Worm (Caenorhabditis elegans) whole organism, early embryonic: Measurements from ENCODE around the gene str-221.

ENCODE experiments used
- B0310.2 ChIP-seq: sonication (generic microtip); optimal IDR thresholded peaks from 2 replicates; lab custom pipeline; 2016; ENCODE audit warnings: mild to moderate bottlenecking, missing genetic modification characterization, missing compliant biosample characterization
- F13C5.2 ChIP-seq: sonication (generic microtip); optimal IDR thresholded peaks from 2 replicates; lab custom pipeline; 2017; ENCODE audit warnings: mild to moderate bottlenecking, missing genetic modification characterization, inconsistent platforms, missing compliant biosample characterization
- aly-1 ChIP-seq: sonication (generic microtip); optimal IDR thresholded peaks from 2 replicates; lab custom pipeline; 2016; ENCODE audit warnings: missing genetic modification characterization, missing compliant biosample characterization
- ama-1 ChIP-seq: fragments of 150-350 bp; optimal IDR thresholded peaks from 2 replicates; lab custom pipeline; 2014
- ceh-13 ChIP-seq: fragments of 200-800 bp; sonication (Bioruptor generic); optimal IDR thresholded peaks from 2 replicates; lab custom pipeline; 2018; ENCODE audit warnings: mild to moderate bottlenecking, missing genetic modification characterization, missing compliant biosample characterization
- ceh-36 ChIP-seq: sonication (generic microtip); optimal IDR thresholded peaks from 2 replicates; lab custom pipeline; 2016; ENCODE audit warnings: missing genetic modification characterization, inconsistent platforms, missing compliant biosample characterization
- ets-7 ChIP-seq: sonication (generic microtip); optimal IDR thresholded peaks from 2 replicates; lab custom pipeline; 2016; ENCODE audit warnings: missing genotype, missing genetic modification characterization, missing compliant biosample characterization
- flt-1 ChIP-seq: fragments of 200-800 bp; sonication (Bioruptor generic); IDR thresholded peaks from 2 replicates; pipeline ENCODE4 v1.3.6; 2022; ENCODE audit warnings: missing genetic modification characterization, missing compliant biosample characterization
- hmbx-1 ChIP-seq: sonication (generic microtip); optimal IDR thresholded peaks from 2 replicates; lab custom pipeline; 2016; ENCODE audit warnings: mild to moderate bottlenecking, missing genetic modification characterization, missing compliant biosample characterization
- hmg-4 ChIP-seq: fragments of 200-800 bp; sonication (Bioruptor generic); optimal IDR thresholded peaks from 2 replicates; lab custom pipeline; 2018; ENCODE audit warnings: mild to moderate bottlenecking, missing genetic modification characterization, missing compliant biosample characterization
- hnd-1 ChIP-seq: sonication (generic microtip); optimal IDR thresholded peaks from 2 replicates; lab custom pipeline; 2016; ENCODE audit warnings: missing genetic modification characterization, missing compliant biosample characterization
- pes-1 ChIP-seq: fragments of 200-800 bp; sonication (Bioruptor generic); IDR thresholded peaks from 2 replicates; pipeline ENCODE4 v1.3.6; 2022; ENCODE audit warnings: missing genetic modification reagents, missing genetic modification characterization, missing compliant biosample characterization
- scrt-1 ChIP-seq: fragments of 200-800 bp; sonication (Bioruptor generic); IDR thresholded peaks from 2 replicates; pipeline ENCODE4 v1.3.6; 2022; ENCODE audit warnings: missing genetic modification characterization, missing compliant biosample characterization
- sea-1 ChIP-seq: fragments of 200-800 bp; sonication (Bioruptor generic); conservative IDR thresholded peaks from 2 replicates; pipeline ENCODE4 v1.3.6; 2022; ENCODE audit warnings: missing genetic modification characterization, missing compliant biosample characterization
- tbx-11 ChIP-seq: fragments of 200-800 bp; sonication (Bioruptor generic); IDR thresholded peaks from 2 replicates; pipeline ENCODE4 v1.3.6; 2022; ENCODE audit warnings: missing genetic modification characterization, missing compliant biosample characterization
- tbx-37 ChIP-seq: fragments of 200-800 bp; sonication (Bioruptor generic); conservative IDR thresholded peaks from 2 replicates; pipeline ENCODE4 v1.3.6; 2022; ENCODE audit warnings: missing genetic modification reagents, missing genetic modification characterization, missing compliant biosample characterization
- tra-4 ChIP-seq: sonication (generic microtip); optimal IDR thresholded peaks from 2 replicates; lab custom pipeline; 2017; ENCODE audit warnings: missing genetic modification characterization, missing compliant biosample characterization

str-221 gene

ce11 chrV:1611570-1611969 is 28.5 kb upstream of the str-221 start:
- TF ChIP-seq flt-1 (no peak), sea-1 (GFP tag; lab: Robert Waterston, UW) (no peak), tbx-37 (GFP tag; lab: Robert Waterston, UW) (no peak), scrt-1 (no peak), tbx-11 (no peak), B0310.2 (tag; lab: Kevin White, UChicago) (no peak), ama-1 (lab: Kevin White, UChicago) (no peak), hmbx-1 (tag; lab: Kevin White, UChicago) (no peak), hnd-1 (tag; lab: Kevin White, UChicago) (no peak), hmg-4 (GFP tag; lab: Kevin White, UChicago) (no peak), F13C5.2 (tag; lab: Kevin White, UChicago) (no peak), pes-1 (GFP tag; lab: Robert Waterston, UW) (no peak), ets-7 (tag; lab: Kevin White, UChicago) (no peak)

DNA sequence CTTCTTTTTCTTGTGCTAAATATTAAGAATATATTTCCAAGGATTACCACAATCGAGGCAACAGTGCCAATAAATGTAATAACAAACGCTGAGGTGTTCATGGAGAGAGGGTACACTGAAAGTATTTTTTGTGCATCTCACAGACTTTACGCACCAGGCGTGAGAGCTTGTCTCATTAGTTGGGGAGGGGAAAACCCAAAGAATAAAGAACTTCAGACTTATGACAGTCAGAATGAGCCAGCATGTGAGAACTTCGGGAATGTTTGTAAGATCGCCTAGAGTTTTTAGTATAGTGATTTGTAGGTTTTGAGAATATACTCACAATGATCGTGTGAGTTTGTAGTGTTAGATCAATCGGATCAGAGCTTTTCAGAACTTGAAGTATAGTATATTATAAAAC is 25.4 kb upstream of the str-221 start, which contains the start of gene srbc-41:
TSS of gene srbc-41 (minus strand) at position 101 of the 400 bp plus-strand sequence.
- TF ChIP-seq tbx-37 (GFP tag; lab: Robert Waterston, UW) (no peak), hmg-4 (GFP tag; lab: Kevin White, UChicago) (no peak), ets-7 (tag; lab: Kevin White, UChicago) (no peak)

DNA sequence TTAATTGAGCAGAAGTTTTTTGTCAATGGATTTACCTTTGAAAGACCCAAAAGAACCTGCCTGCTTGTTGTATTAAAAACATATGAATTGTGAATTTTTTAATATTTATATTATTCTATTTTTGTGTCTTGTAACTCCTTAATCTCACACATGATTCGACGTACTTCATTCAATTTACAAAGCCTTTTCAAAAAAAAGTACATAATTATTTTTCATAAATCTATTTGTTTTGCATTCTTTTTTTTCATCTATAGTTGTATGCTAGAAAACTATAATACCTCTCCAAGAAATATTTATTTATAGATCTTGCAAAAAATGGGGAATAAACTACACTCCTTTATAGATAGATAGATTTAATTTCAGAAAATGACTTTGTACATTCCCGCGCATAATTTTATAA is 21.3 kb upstream of the str-221 start, which contains the start of gene nhr-179:
TSS of gene nhr-179 (minus strand) at position 101 of the 400 bp plus-strand sequence.
- TF ChIP-seq ceh-13 (GFP tag; lab: Kevin White, UChicago) (no peak), hmg-4 (GFP tag; lab: Kevin White, UChicago) (no peak), tra-4 (no peak), aly-1 (tag; lab: Kevin White, UChicago) (no peak), flt-1 (no peak), ama-1 (lab: Kevin White, UChicago) (no peak), hmbx-1 (tag; lab: Kevin White, UChicago) (no peak), ets-7 (tag; lab: Kevin White, UChicago) (no peak)

DNA sequence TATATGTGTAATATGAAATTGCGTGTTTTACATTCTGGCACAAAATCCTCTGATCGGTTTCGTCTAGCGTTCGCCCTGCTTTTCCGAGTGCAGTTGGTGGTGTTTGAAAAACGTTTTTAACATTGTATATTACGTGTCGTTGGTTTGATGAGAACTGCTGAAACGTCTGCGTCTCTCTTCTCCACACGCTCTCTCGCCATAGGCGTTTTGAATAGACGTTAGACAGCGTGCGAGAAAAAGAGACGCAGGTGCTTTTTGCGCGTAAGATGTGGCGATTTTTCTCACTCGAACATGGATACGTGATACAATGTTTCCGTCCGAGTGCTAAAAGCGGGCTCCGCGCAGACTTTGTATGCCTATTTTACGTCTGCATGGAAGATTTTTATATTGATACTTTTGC is 19.6 kb upstream of the str-221 start:
- TF ChIP-seq ets-7 (tag; lab: Kevin White, UChicago): no peak
- no peak for TF ChIP-seq tra-4
- no peak for TF ChIP-seq scrt-1

DNA sequence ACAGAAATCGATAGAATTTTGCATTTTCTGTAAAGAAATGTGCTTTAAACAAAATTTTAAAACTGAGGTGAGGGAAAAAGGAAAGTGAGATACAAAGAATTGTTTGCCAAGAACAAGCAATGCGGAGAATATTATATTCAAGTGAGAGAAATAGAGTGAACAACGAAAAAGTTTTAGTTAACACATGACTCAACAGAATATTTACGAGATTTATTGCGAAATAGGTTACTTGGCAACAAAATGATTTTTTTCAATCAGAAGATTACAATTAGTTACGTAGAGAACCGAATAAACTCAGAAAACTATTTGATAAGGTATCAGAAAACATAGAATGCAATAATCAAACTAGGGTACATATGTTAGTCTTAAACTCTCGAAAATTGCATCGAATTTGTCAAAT is 18.6 kb upstream of the str-221 start, which contains the start of gene nhr-117:
TSS of gene nhr-117 (minus strand) at position 27 of the 400 bp plus-strand sequence.
- TF ChIP-seq ama-1 (lab: Kevin White, UChicago) (no peak), tra-4 (no peak), hnd-1 (tag; lab: Kevin White, UChicago) (no peak), ceh-36 (tag; lab: Kevin White, UChicago) (no peak), B0310.2 (tag; lab: Kevin White, UChicago) (no peak), pes-1 (GFP tag; lab: Robert Waterston, UW) (no peak)

ce11 chrV:1623429-1623828 is 16.7 kb upstream of the str-221 start:
- TF ChIP-seq sea-1 (GFP tag; lab: Robert Waterston, UW) (no peak), flt-1 (no peak), ama-1 (lab: Kevin White, UChicago) (no peak), ceh-13 (GFP tag; lab: Kevin White, UChicago) (no peak), ets-7 (tag; lab: Kevin White, UChicago) (no peak), pes-1 (GFP tag; lab: Robert Waterston, UW) (no peak), tbx-11 (no peak), tbx-37 (GFP tag; lab: Robert Waterston, UW) (no peak), tra-4 (no peak)

DNA sequence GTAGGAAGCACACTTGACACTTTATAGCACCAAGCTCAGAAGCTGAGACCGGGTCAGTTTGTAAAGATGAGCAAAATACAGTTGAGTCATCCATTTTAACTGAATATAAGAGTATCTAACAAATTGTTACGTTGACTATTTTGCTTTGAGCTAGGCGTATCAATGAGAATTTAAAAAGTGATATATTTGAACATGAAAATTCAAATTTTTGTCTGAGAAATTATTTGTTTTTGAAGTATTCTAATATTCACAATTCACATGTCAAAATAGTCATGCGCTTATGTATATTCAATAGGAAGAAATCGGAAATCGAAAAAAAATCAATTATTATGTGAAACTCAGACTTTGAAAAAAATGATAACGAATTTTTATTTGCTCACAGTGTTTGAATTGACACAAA is 15.8 kb upstream of the str-221 start, which contains the start of gene nhr-110:
TSS of gene nhr-110 (minus strand) at position 101 of the 400 bp plus-strand sequence.
- TF ChIP-seq tra-4 (no peak), ceh-36 (tag; lab: Kevin White, UChicago) (no peak), aly-1 (tag; lab: Kevin White, UChicago) (no peak), ets-7 (tag; lab: Kevin White, UChicago) (no peak), tbx-11 (no peak), F13C5.2 (tag; lab: Kevin White, UChicago) (no peak), flt-1 (no peak), tbx-37 (GFP tag; lab: Robert Waterston, UW) (no peak), ama-1 (lab: Kevin White, UChicago) (no peak), hmbx-1 (tag; lab: Kevin White, UChicago) (no peak), scrt-1 (no peak), hmg-4 (GFP tag; lab: Kevin White, UChicago) (no peak), sea-1 (GFP tag; lab: Robert Waterston, UW) (no peak), ceh-13 (GFP tag; lab: Kevin White, UChicago) (no peak), B0310.2 (tag; lab: Kevin White, UChicago) (no peak)

- TF ChIP-seq tbx-37 (GFP tag; lab: Robert Waterston, UW) (no peak), hmbx-1 (tag; lab: Kevin White, UChicago) (no peak), flt-1 (no peak), hmg-4 (GFP tag; lab: Kevin White, UChicago) (no peak), ets-7 (tag; lab: Kevin White, UChicago) (no peak)
These were observed 13.4 kb upstream of the str-221 start, which contains the start of gene nhr-237 for ce11 chrV:1626720-1627119. TSS of gene nhr-237 (minus strand) at chrV:1626820.
